Worm (Caenorhabditis elegans): ENCODE results near the gene dph-7.
A peak's percentile ranks its signal among the peaks of the same experiment; 100 is the strongest.

Gene dph-7

ce11 chrIII:13315071-13315470, at the start of gene dph-7:
Gene dph-7, plus strand, starts transcription at chrIII:13315123.
- peak in 1 of 2 experiments; percentile 91 for TF ChIP-seq unc-62 (GFP tag; optimal IDR thresholded peaks at IDR 0.05 in 1 of 2)
- no peak for TF ChIP-seq unc-62 (tag; optimal IDR thresholded peaks at IDR 0.05)
- no peak for TF ChIP-seq nhr-10 (tag; optimal IDR thresholded peaks at IDR 0.05)

ce11 chrIII:13265566-13265965, 49.4 kb upstream of the dph-7 start, which contains the start of gene F56A8.5:
Gene F56A8.5, plus strand, starts transcription at chrIII:13265866.
- TF ChIP-seq zip-2 (tag; optimal IDR thresholded peaks at IDR 0.05) (no peak), tra-1 (GFP tag; IDR thresholded peaks at IDR 0.05) (no peak), pqm-1 (tag; optimal IDR thresholded peaks at IDR 0.05) (no peak), tag-97 (GFP tag; IDR thresholded peaks at IDR 0.05) (no peak), ctbp-1 (GFP tag; IDR thresholded peaks at IDR 0.05) (no peak), spr-3 (GFP tag; optimal IDR thresholded peaks at IDR 0.05) (no peak)

ce11 chrIII:13267046-13267445, 47.9 kb upstream of the dph-7 start:
- TF ChIP-seq set-16 (GFP tag; IDR thresholded peaks at IDR 0.05) (peak; percentile 57), php-3 (GFP tag; IDR thresholded peaks at IDR 0.05) (0 out of 2 replicates have a peak, but pooled peaks have one; percentile 8), ctbp-1 (GFP tag; IDR thresholded peaks at IDR 0.05) (no peak), unc-62 (GFP tag; optimal IDR thresholded peaks at IDR 0.05 in 1 of 2) (peak in 1 of 2 experiments; percentile 28), unc-62 (tag; optimal IDR thresholded peaks at IDR 0.05) (no peak), tra-1 (GFP tag; IDR thresholded peaks at IDR 0.05) (no peak), ceh-28 (tag; optimal IDR thresholded peaks at IDR 0.05) (no peak)

ce11 chrIII:13268856-13269255, 46.1 kb upstream of the dph-7 start, which contains the start of gene cpf-2:
Gene cpf-2, minus strand, starts transcription at chrIII:13268883.
- TF ChIP-seq nhr-6 (tag; optimal IDR thresholded peaks at IDR 0.05) (peak; percentile 61), egl-43 (GFP tag; IDR thresholded peaks at IDR 0.05) (peak; percentile 76), mdl-1 (tag; optimal IDR thresholded peaks at IDR 0.05) (no peak), nhr-102 (tag; optimal IDR thresholded peaks at IDR 0.05) (peak; percentile 40), pha-4 (GFP tag; IDR thresholded peaks at IDR 0.05) (0 out of 2 replicates have a peak, but pooled peaks have one; percentile 24), pha-4 (tag; optimal IDR thresholded peaks at IDR 0.05) (no peak), zip-2 (tag; optimal IDR thresholded peaks at IDR 0.05) (peak; percentile 6), skn-1 (tag; optimal IDR thresholded peaks at IDR 0.05) (no peak), unc-62 (GFP tag; optimal IDR thresholded peaks at IDR 0.05 in 1 of 2) (peak in 1 of 2 experiments; percentile 74), unc-62 (tag; optimal IDR thresholded peaks at IDR 0.05) (no peak), unc-130 (GFP tag; optimal IDR thresholded peaks at IDR 0.05) (peak; percentile 58), mes-2 (tag; optimal IDR thresholded peaks at IDR 0.05; ENCODE audit: poor library complexity, severe bottlenecking) (peak; percentile 95), unc-39 (tag; optimal IDR thresholded peaks at IDR 0.05) (no peak), hif-1 (tag; optimal IDR thresholded peaks at IDR 0.05) (peak in 1 of 2 experiments; percentile 48), aha-1 (tag) (peak; percentile 99), saeg-2 (GFP tag; IDR thresholded peaks at IDR 0.05) (0 out of 2 replicates have a peak, but pooled peaks have one; percentile 25), F37D6.2 (tag; optimal IDR thresholded peaks at IDR 0.05) (peak; percentile 30), dpl-1 (GFP tag; optimal IDR thresholded peaks at IDR 0.05) (peak; percentile 59), ceh-20 (GFP tag; IDR thresholded peaks at IDR 0.05) (no peak), zfp-3 (GFP tag; conservative IDR thresholded peaks at IDR 0.05) (no peak), dmd-6 (GFP tag; IDR thresholded peaks at IDR 0.05) (peak; percentile 34; the same call in 1 of the 2 replicates), ZK337.2 (GFP tag; IDR thresholded peaks at IDR 0.05) (peak; percentile 54; the same call in 1 of the 2 replicates), lin-38 (GFP tag; IDR thresholded peaks at IDR 0.05) (peak; percentile 74), ctbp-1 (GFP tag; IDR thresholded peaks at IDR 0.05) (peak; percentile 57; the same call in 1 of the 2 replicates), vab-7 (GFP tag; IDR thresholded peaks at IDR 0.05) (0 out of 2 replicates have a peak, but pooled peaks have one; percentile 22), daf-16 (GFP tag; optimal IDR thresholded peaks at IDR 0.05) (peak in 1 of 2 experiments; percentile 3), daf-16 (tag; optimal IDR thresholded peaks at IDR 0.05) (peak; percentile 52), F10B5.3 (tag; optimal IDR thresholded peaks at IDR 0.05) (no peak), nhr-42 (GFP tag; IDR thresholded peaks at IDR 0.05) (0 out of 2 replicates have a peak, but pooled peaks have one; percentile 59), fkh-10 (GFP tag; optimal IDR thresholded peaks at IDR 0.05) (peak; percentile 40), madf-5 (GFP tag; IDR thresholded peaks at IDR 0.05) (no peak), hlh-30 (tag; optimal IDR thresholded peaks at IDR 0.05; ENCODE audit: insufficient read depth) (peak; percentile 45), arid-1 (GFP tag; conservative IDR thresholded peaks at IDR 0.05) (0 out of 2 replicates have a peak, but pooled peaks have one; percentile 27), rbr-2 (tag; optimal IDR thresholded peaks at IDR 0.05) (peak; percentile 46), ces-1 (GFP tag; optimal IDR thresholded peaks at IDR 0.05) (peak; percentile 17), lim-7 (GFP tag; IDR thresholded peaks at IDR 0.05) (peak; percentile 63; the same call in 1 of the 2 replicates)
